Fruit fly (Drosophila melanogaster): Measurements from ENCODE around the gene Ada1-1.

The Ada1-1 gene

dm6 chr2L:11968581-11969272, 27.9 kb upstream of the Ada1-1 start:
- TF ChIP-seq CrebA (GFP tag; optimal IDR thresholded peaks at IDR 0.05; ENCODE audit: borderline replicate concordance), result no peak
- TF ChIP-seq Hr78 (GFP tag; optimal IDR thresholded peaks at IDR 0.05), result no peak
- TF ChIP-seq Dfd (GFP tag; optimal IDR thresholded peaks at IDR 0.05), result no peak
- no peak for TF ChIP-seq pan (optimal IDR thresholded peaks at IDR 0.05)
- peak; percentile 39 for TF ChIP-seq HLH106 (tag; optimal IDR thresholded peaks at IDR 0.05)
- peak; percentile 18 for TF ChIP-seq rgr (GFP tag; optimal IDR thresholded peaks at IDR 0.05)
- TF ChIP-seq br (GFP tag; optimal IDR thresholded peaks at IDR 0.05), result peak; percentile 39
- TF ChIP-seq ey (GFP tag; optimal IDR thresholded peaks at IDR 0.05), result peak; percentile 54
- peak in 1 of 2 experiments; percentile 15 for TF ChIP-seq dl (GFP tag; optimal IDR thresholded peaks at IDR 0.05; ENCODE audit: insufficient read depth in 1 of 2, partially characterized antibody in 2 of 2)
- TF ChIP-seq CG32264 (GFP tag; optimal IDR thresholded peaks at IDR 0.05), result no peak
- TF ChIP-seq Rel (GFP tag; optimal IDR thresholded peaks at IDR 0.05), result no peak
- no peak for TF ChIP-seq Rel (tag; optimal IDR thresholded peaks at IDR 0.05)
- TF ChIP-seq Sp1 (GFP tag; optimal IDR thresholded peaks at IDR 0.05), result peak; percentile 55
- peak; percentile 37 for TF ChIP-seq Dif (GFP tag; optimal IDR thresholded peaks at IDR 0.05; ENCODE audit: partially characterized antibody)
- no peak for TF ChIP-seq jim (GFP tag; optimal IDR thresholded peaks at IDR 0.05)
- peak; percentile 5 for TF ChIP-seq CG9705 (GFP tag; optimal IDR thresholded peaks at IDR 0.05)
- peak; percentile 36 for TF ChIP-seq Hnf4 (GFP tag; optimal IDR thresholded peaks at IDR 0.05)
- peak; percentile 9 for TF ChIP-seq OdsH (GFP tag; optimal IDR thresholded peaks at IDR 0.05)
- no peak for TF ChIP-seq lola (GFP tag; optimal IDR thresholded peaks at IDR 0.05)
- TF ChIP-seq Hr83 (GFP tag; optimal IDR thresholded peaks at IDR 0.05; ENCODE audit: poor library complexity, severe bottlenecking), result no peak
- no peak for TF ChIP-seq brk (GFP tag; optimal IDR thresholded peaks at IDR 0.05)
- peak; percentile 44 for TF ChIP-seq psq (GFP tag; optimal IDR thresholded peaks at IDR 0.05)
- TF ChIP-seq N (GFP tag; optimal IDR thresholded peaks at IDR 0.05), result no peak
- TF ChIP-seq sv (GFP tag; optimal IDR thresholded peaks at IDR 0.05), result no peak
- TF ChIP-seq Abd-B (GFP tag; optimal IDR thresholded peaks at IDR 0.05), result no peak
- TF ChIP-seq Jra (GFP tag; optimal IDR thresholded peaks at IDR 0.05), result peak; percentile 25
- TF ChIP-seq Myc (optimal IDR thresholded peaks at IDR 0.05), result no peak
- TF ChIP-seq foxo (GFP tag; optimal IDR thresholded peaks at IDR 0.05), result peak in 1 of 2 experiments; percentile 57
- peak; percentile 48 for TF ChIP-seq fru (GFP tag; optimal IDR thresholded peaks at IDR 0.05)
- TF ChIP-seq h (GFP tag; optimal IDR thresholded peaks at IDR 0.05), result peak; percentile 60
- no peak for TF ChIP-seq sage (GFP tag; optimal IDR thresholded peaks at IDR 0.05)
- TF ChIP-seq usp (GFP tag; optimal IDR thresholded peaks at IDR 0.05), result no peak
- peak; percentile 57 for TF ChIP-seq dmrt93B (GFP tag; optimal IDR thresholded peaks at IDR 0.05)
- TF ChIP-seq Mio (GFP tag; optimal IDR thresholded peaks at IDR 0.05), result no peak
- TF ChIP-seq GATAd (GFP tag; optimal IDR thresholded peaks at IDR 0.05), result no peak
- peak; percentile 81 for TF ChIP-seq woc (GFP tag; optimal IDR thresholded peaks at IDR 0.05)
- no peak for TF ChIP-seq Vsx2 (GFP tag; optimal IDR thresholded peaks at IDR 0.05; ENCODE audit: partially characterized antibody)
- no peak for TF ChIP-seq tai (GFP tag; optimal IDR thresholded peaks at IDR 0.05)
- no peak for TF ChIP-seq dsf (GFP tag; optimal IDR thresholded peaks at IDR 0.05; ENCODE audit: borderline replicate concordance)

dm6 chr2L:11969424-11969823, 27.2 kb upstream of the Ada1-1 start:
- TF ChIP-seq Jra (GFP tag; optimal IDR thresholded peaks at IDR 0.05) (no peak), Rel (GFP tag; optimal IDR thresholded peaks at IDR 0.05) (no peak), Rel (tag; optimal IDR thresholded peaks at IDR 0.05) (peak; percentile 73)

dm6 chr2L:11970343-11970742, 26.3 kb upstream of the Ada1-1 start:
- TF ChIP-seq Hnf4 (GFP tag; optimal IDR thresholded peaks at IDR 0.05) (no peak), GATAd (GFP tag; optimal IDR thresholded peaks at IDR 0.05) (no peak), Hr83 (GFP tag; optimal IDR thresholded peaks at IDR 0.05; ENCODE audit: poor library complexity, severe bottlenecking) (no peak), Sp1 (GFP tag; optimal IDR thresholded peaks at IDR 0.05) (no peak), brk (GFP tag; optimal IDR thresholded peaks at IDR 0.05) (no peak), Mio (GFP tag; optimal IDR thresholded peaks at IDR 0.05) (no peak), Abd-B (GFP tag; optimal IDR thresholded peaks at IDR 0.05) (no peak), usp (GFP tag; optimal IDR thresholded peaks at IDR 0.05) (no peak)

All from whole organism, wandering third instar larva.